Worm (Caenorhabditis elegans) whole organism, L4 larva: ENCODE measurements around the gene C18D11.10.

Source experiments
- ceh-82 ChIP-seq: sonication (generic microtip); optimal IDR thresholded peaks from 2 replicates; lab custom pipeline; 2017; ENCODE audit warnings: missing biosample characterization, missing genetic modification characterization
- ces-1 ChIP-seq: fragments of 150-350 bp; sonication (generic microtip); optimal IDR thresholded peaks from 4 replicates; lab custom pipeline; 2014; ENCODE audit warnings: missing biosample characterization, missing genetic modification reagents, missing genetic modification characterization
- duxl-1 ChIP-seq: sonication (generic microtip); optimal IDR thresholded peaks from 2 replicates; lab custom pipeline; 2016; ENCODE audit warnings: mild to moderate bottlenecking, missing genetic modification characterization, moderate library complexity, missing compliant biosample characterization; ENCODE audit not compliant: poor library complexity
- mdl-1 ChIP-seq, 2 experiments: fragments of 150-350 bp in 1 of 2; sonication (generic microtip) in 1 of 2; optimal IDR thresholded peaks; 2 replicates each; lab custom pipeline; 2014 to 2017; ENCODE audit warnings: missing biosample characterization in 2 of 2, missing genetic modification characterization in 2 of 2
- unc-130 ChIP-seq: sonication (generic microtip); optimal IDR thresholded peaks from 2 replicates; lab custom pipeline; 2016; ENCODE audit warnings: missing genetic modification reagents, missing genetic modification characterization, missing compliant biosample characterization

DNA sequence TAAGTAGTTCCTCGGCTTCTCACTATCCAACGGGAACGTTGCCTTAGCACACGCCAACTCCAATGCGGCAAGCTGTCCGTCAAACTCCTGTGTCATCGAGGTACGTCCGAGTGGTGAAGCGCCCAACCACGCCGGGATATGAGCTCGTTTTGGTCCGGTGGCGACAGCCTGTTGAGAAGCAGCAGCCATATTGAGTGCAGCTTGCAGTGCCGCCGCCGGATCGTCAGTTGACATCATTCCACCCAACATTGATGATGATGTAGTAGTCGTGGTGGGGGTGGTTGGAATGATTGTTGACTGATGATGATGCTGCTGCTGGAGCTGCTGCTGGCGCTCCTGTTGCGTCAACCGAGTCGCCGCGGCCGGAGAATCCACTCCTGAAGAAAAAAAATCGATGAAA, 25.9 kb downstream of the C18D11.10 start:
- no peak for TF ChIP-seq unc-130
- no peak for TF ChIP-seq duxl-1 (tag; lab: Kevin White, UChicago)
- no peak for TF ChIP-seq mdl-1 (tag; optimal IDR thresholded peaks at IDR 0.05; lab: Kevin White, UChicago)
- no peak for TF ChIP-seq ces-1 (GFP tag; lab: Kevin White, UChicago)
- no peak for TF ChIP-seq ceh-82
